Worm (Caenorhabditis elegans) whole organism, L4 larva: ENCODE data around the gene ZK632.12.

Experiments used
- F10B5.3 ChIP-seq: sonication (generic microtip); optimal IDR thresholded peaks from 2 replicates; lab custom pipeline; 2016; ENCODE audit warnings: mild to moderate bottlenecking, missing genetic modification characterization, missing compliant biosample characterization
- F37D6.2 ChIP-seq: sonication (generic microtip); optimal IDR thresholded peaks from 2 replicates; lab custom pipeline; 2016; ENCODE audit warnings: mild to moderate bottlenecking, missing genetic modification characterization, missing compliant biosample characterization
- F44E2.7 ChIP-seq: fragments of 200-800 bp; sonication (Bioruptor generic); IDR thresholded peaks from 2 replicates; pipeline ENCODE4 v2.1.2; 2022; ENCODE audit warnings: missing genetic modification characterization, missing compliant biosample characterization
- T26A8.4 ChIP-seq: fragments of 200-800 bp; sonication (Bioruptor generic); IDR thresholded peaks from 2 replicates; pipeline ENCODE4 v1.3.6; 2022; ENCODE audit warnings: missing genetic modification characterization, missing compliant biosample characterization
- Y5F2A.4 ChIP-seq: fragments of 200-800 bp; sonication (Bioruptor generic); optimal IDR thresholded peaks from 2 replicates; lab custom pipeline; 2018; ENCODE audit warnings: mild to moderate bottlenecking, missing genetic modification characterization, missing compliant biosample characterization
- ZK546.5 ChIP-seq, 2 experiments: sonication (generic microtip); optimal IDR thresholded peaks; 2 replicates each; lab custom pipeline; 2017; ENCODE audit warnings: missing biosample characterization in 2 of 2, missing genetic modification characterization in 2 of 2
- arid-1 ChIP-seq: fragments of 200-800 bp; sonication (Bioruptor generic); conservative IDR thresholded peaks from 2 replicates; pipeline ENCODE4 v1.3.6; 2022; ENCODE audit warnings: missing genetic modification reagents, missing genetic modification characterization, missing compliant biosample characterization
- ceh-82 ChIP-seq: sonication (generic microtip); optimal IDR thresholded peaks from 2 replicates; lab custom pipeline; 2017; ENCODE audit warnings: missing biosample characterization, missing genetic modification characterization
- daf-8 ChIP-seq: fragments of 200-800 bp; sonication (Bioruptor generic); IDR thresholded peaks from 2 replicates; pipeline ENCODE4 v1.3.6; 2022; ENCODE audit warnings: missing genetic modification characterization, missing compliant biosample characterization
- dmd-6 ChIP-seq: fragments of 200-800 bp; sonication (Bioruptor generic); IDR thresholded peaks from 2 replicates; pipeline ENCODE4 v1.3.6; 2022; ENCODE audit warnings: missing genetic modification reagents, missing genetic modification characterization, missing compliant biosample characterization
- dpl-1 ChIP-seq: fragments of 150-350 bp; optimal IDR thresholded peaks from 2 replicates; lab custom pipeline; 2014; ENCODE audit warnings: missing biosample characterization, missing genetic modification reagents, missing genetic modification characterization
- duxl-1 ChIP-seq: sonication (generic microtip); optimal IDR thresholded peaks from 2 replicates; lab custom pipeline; 2016; ENCODE audit warnings: mild to moderate bottlenecking, missing genetic modification characterization, moderate library complexity, missing compliant biosample characterization; ENCODE audit not compliant: poor library complexity
- dve-1 ChIP-seq: sonication (generic microtip); optimal IDR thresholded peaks from 2 replicates; lab custom pipeline; 2017; ENCODE audit warnings: antibody characterized with exemption, mild to moderate bottlenecking, missing genetic modification characterization, missing compliant biosample characterization; ENCODE audit not compliant: insufficient read depth
- egl-43 ChIP-seq: fragments of 200-800 bp; sonication (Bioruptor generic); IDR thresholded peaks from 2 replicates; pipeline ENCODE4 v1.3.6; 2022; ENCODE audit warnings: missing genetic modification reagents, missing genetic modification characterization, missing compliant biosample characterization
- gei-8 ChIP-seq: fragments of 200-800 bp; sonication (Bioruptor generic); optimal IDR thresholded peaks from 2 replicates; lab custom pipeline; 2018; ENCODE audit warnings: mild to moderate bottlenecking, missing genetic modification characterization, missing compliant biosample characterization
- hlh-11 ChIP-seq: fragments of 200-800 bp; sonication (Bioruptor generic); optimal IDR thresholded peaks from 2 replicates; lab custom pipeline; 2018; ENCODE audit warnings: mild to moderate bottlenecking, missing genetic modification characterization, missing compliant biosample characterization
- hlh-30 ChIP-seq: sonication (generic microtip); optimal IDR thresholded peaks from 2 replicates; lab custom pipeline; 2017; ENCODE audit warnings: antibody characterized with exemption, mild to moderate bottlenecking, missing genetic modification characterization, missing compliant biosample characterization; ENCODE audit not compliant: insufficient read depth
- jun-1 ChIP-seq: fragments of 150-350 bp; optimal IDR thresholded peaks from 2 replicates; lab custom pipeline; 2014; ENCODE audit warnings: missing biosample characterization, missing genetic modification reagents, missing genetic modification characterization
- lim-7 ChIP-seq: fragments of 200-800 bp; sonication (Bioruptor generic); IDR thresholded peaks from 2 replicates; pipeline ENCODE4 v1.3.6; 2022; ENCODE audit warnings: missing genetic modification characterization, missing compliant biosample characterization
- lin-1 ChIP-seq: fragments of 200-800 bp; sonication (Bioruptor generic); IDR thresholded peaks from 2 replicates; pipeline ENCODE4 v1.3.6; 2022; ENCODE audit warnings: missing genetic modification reagents, missing genetic modification characterization, missing compliant biosample characterization
- lin-13 ChIP-seq: fragments of 150-350 bp; optimal IDR thresholded peaks from 2 replicates; lab custom pipeline; 2014; ENCODE audit warnings: missing biosample characterization, missing genetic modification reagents, missing genetic modification characterization
- lin-15B ChIP-seq: fragments of 150-350 bp; sonication (generic microtip); optimal IDR thresholded peaks from 3 replicates; lab custom pipeline; 2014; ENCODE audit warnings: missing biosample characterization, missing genetic modification characterization
- lin-29 ChIP-seq: fragments of 200-800 bp; sonication (Bioruptor generic); IDR thresholded peaks from 2 replicates; pipeline ENCODE4 v1.3.6; 2022; ENCODE audit warnings: missing genetic modification reagents, missing genetic modification characterization, missing compliant biosample characterization
- madf-5 ChIP-seq, 2 experiments: fragments of 200-800 bp; sonication (Bioruptor generic); IDR thresholded peaks; 2 replicates each; pipeline ENCODE4 v1.3.6; 2022; ENCODE audit warnings: missing compliant biosample characterization in 2 of 2, missing genetic modification characterization in 2 of 2
- madf-9 ChIP-seq: fragments of 200-800 bp; sonication (Bioruptor generic); conservative IDR thresholded peaks from 2 replicates; pipeline ENCODE4 v1.3.6; 2022; ENCODE audit warnings: missing genetic modification reagents, missing genetic modification characterization, missing compliant biosample characterization
- mdl-1 ChIP-seq, 2 experiments: fragments of 150-350 bp in 1 of 2; sonication (generic microtip) in 1 of 2; optimal IDR thresholded peaks; 2 replicates each; lab custom pipeline; 2014 to 2017; ENCODE audit warnings: missing biosample characterization in 2 of 2, missing genetic modification characterization in 2 of 2
- mep-1 ChIP-seq: fragments of 150-350 bp; sonication (generic microtip); optimal IDR thresholded peaks from 3 replicates; lab custom pipeline; 2014; ENCODE audit warnings: missing biosample characterization, missing genetic modification characterization
- mes-2 ChIP-seq: sonication (generic microtip); optimal IDR thresholded peaks from 2 replicates; lab custom pipeline; 2016; ENCODE audit warnings: missing genotype, mild to moderate bottlenecking, missing genetic modification characterization, missing compliant biosample characterization; ENCODE audit not compliant: poor library complexity, severe bottlenecking
- mxl-3 ChIP-seq: fragments of 200-800 bp; sonication (Bioruptor generic); optimal IDR thresholded peaks from 2 replicates; lab custom pipeline; 2018; ENCODE audit warnings: mild to moderate bottlenecking, missing genetic modification characterization, missing compliant biosample characterization
- nhr-11 ChIP-seq: fragments of 150-350 bp; optimal IDR thresholded peaks from 2 replicates; lab custom pipeline; 2014; ENCODE audit warnings: missing biosample characterization, missing genetic modification characterization
- nhr-111 ChIP-seq: fragments of 200-800 bp; sonication (Bioruptor generic); optimal IDR thresholded peaks from 2 replicates; lab custom pipeline; 2018; ENCODE audit warnings: mild to moderate bottlenecking, missing genetic modification characterization, missing compliant biosample characterization
- nhr-25 ChIP-seq: sonication (generic microtip); optimal IDR thresholded peaks from 2 replicates; lab custom pipeline; 2017; ENCODE audit warnings: missing genetic modification characterization, mild to moderate bottlenecking, missing compliant biosample characterization, antibody characterized with exemption, moderate library complexity, borderline replicate concordance; ENCODE audit not compliant: insufficient read depth
- pha-4 ChIP-seq, 2 experiments: fragments of 150-350 bp in 1 of 2; fragments of 200-800 bp in 1 of 2; sonication (Bioruptor generic) in 1 of 2; IDR thresholded peaks in 1 of 2; optimal IDR thresholded peaks in 1 of 2; 2 replicates each; pipeline versions ENCODE4 v1.3.6 to Lab custom; 2014 to 2022; ENCODE audit warnings: missing genetic modification characterization in 2 of 2, missing genetic modification reagents in 2 of 2, missing biosample characterization in 1 of 2, missing compliant biosample characterization in 1 of 2
- rbr-2 ChIP-seq: sonication (generic microtip); optimal IDR thresholded peaks from 2 replicates; lab custom pipeline; 2016; ENCODE audit warnings: missing genotype, missing genetic modification characterization, missing compliant biosample characterization
- set-16 ChIP-seq: fragments of 200-800 bp; sonication (Bioruptor generic); IDR thresholded peaks from 2 replicates; pipeline ENCODE4 v1.3.6; 2022; ENCODE audit warnings: missing genetic modification reagents, missing genetic modification characterization, missing compliant biosample characterization
- snpc-4 ChIP-seq: fragments of 150-350 bp; optimal IDR thresholded peaks from 2 replicates; lab custom pipeline; 2014; ENCODE audit warnings: missing biosample characterization, missing genetic modification characterization
- spr-1 ChIP-seq: sonication (generic microtip); optimal IDR thresholded peaks from 2 replicates; lab custom pipeline; 2016; ENCODE audit warnings: mild to moderate bottlenecking, missing genetic modification characterization, missing compliant biosample characterization
- unc-130 ChIP-seq: sonication (generic microtip); optimal IDR thresholded peaks from 2 replicates; lab custom pipeline; 2016; ENCODE audit warnings: missing genetic modification reagents, missing genetic modification characterization, missing compliant biosample characterization
- unc-39 ChIP-seq: sonication (generic microtip); optimal IDR thresholded peaks from 2 replicates; lab custom pipeline; 2017; ENCODE audit warnings: missing biosample characterization, missing genetic modification characterization
- unc-62 ChIP-seq, 3 experiments: fragments of 150-350 bp in 1 of 3; sonication (generic microtip); optimal IDR thresholded peaks in 2 of 3; peaks in 1 of 3; 1 replicate in 1 of 3; 2 replicates in 2 of 3; lab custom pipeline; 2014 to 2017; ENCODE audit warnings: missing biosample characterization in 3 of 3, missing genetic modification characterization in 3 of 3, missing genetic modification reagents in 3 of 3, missing genotype in 1 of 3
- vab-7 ChIP-seq: fragments of 200-800 bp; sonication (Bioruptor generic); IDR thresholded peaks from 2 replicates; pipeline ENCODE4 v1.3.6; 2022; ENCODE audit warnings: missing genetic modification reagents, missing genetic modification characterization, missing compliant biosample characterization
- zag-1 ChIP-seq: fragments of 150-350 bp; optimal IDR thresholded peaks from 2 replicates; lab custom pipeline; 2014; ENCODE audit warnings: missing biosample characterization, missing genetic modification characterization
- zfp-2 ChIP-seq: sonication (generic microtip); optimal IDR thresholded peaks from 2 replicates; lab custom pipeline; 2016; ENCODE audit warnings: mild to moderate bottlenecking, missing genetic modification characterization, missing compliant biosample characterization
- ztf-11 ChIP-seq: fragments of 150-350 bp; optimal IDR thresholded peaks from 2 replicates; lab custom pipeline; 2014; ENCODE audit warnings: missing biosample characterization, missing genetic modification characterization

ZK632.12 gene

DNA sequence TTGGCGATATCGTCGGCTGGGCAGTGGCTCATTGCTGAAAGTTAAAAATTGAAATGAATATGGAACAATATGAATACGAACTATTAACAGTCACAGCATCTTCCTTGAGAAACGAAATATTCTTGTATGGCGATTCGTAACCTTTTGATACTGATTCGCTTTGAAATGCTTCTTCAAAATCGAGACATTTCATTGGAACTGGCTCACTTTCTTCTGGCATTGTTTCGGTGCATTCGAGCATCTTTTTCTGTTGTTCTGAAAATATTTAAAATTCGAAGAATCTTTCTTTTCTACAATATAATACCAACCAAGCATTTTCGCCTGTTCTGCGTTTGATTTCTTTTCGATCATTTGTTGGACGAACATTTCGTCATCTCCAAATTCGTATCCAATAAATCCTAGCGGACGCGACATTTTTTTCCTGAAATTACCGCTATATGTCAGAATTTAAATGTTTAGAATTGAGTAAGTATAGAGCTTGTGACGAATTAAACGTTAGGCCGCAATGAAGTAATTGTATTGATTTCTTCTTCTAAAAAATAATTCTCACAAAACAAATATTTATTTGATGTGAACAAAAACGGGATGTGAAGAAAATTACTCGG lies 6.2 kb upstream of the ZK632.12 start, which contains the start of gene lin-52 (continued):
- TF ChIP-seq vab-7 (GFP tag; lab: Robert Waterston, UW) (no peak), madf-9 (no peak), hlh-30 (tag; lab: Kevin White, UChicago) (peak; percentile 1), ZK546.5 (tag; optimal IDR thresholded peaks at IDR 0.05; lab: Kevin White, UChicago) (no peak), mdl-1 (tag; optimal IDR thresholded peaks at IDR 0.05; lab: Kevin White, UChicago) (no peak), lin-1 (GFP tag; lab: Robert Waterston, UW) (0 out of 2 replicates have a peak, but pooled peaks have one; percentile 30), lin-29 (GFP tag; lab: Robert Waterston, UW) (no peak)

DNA sequence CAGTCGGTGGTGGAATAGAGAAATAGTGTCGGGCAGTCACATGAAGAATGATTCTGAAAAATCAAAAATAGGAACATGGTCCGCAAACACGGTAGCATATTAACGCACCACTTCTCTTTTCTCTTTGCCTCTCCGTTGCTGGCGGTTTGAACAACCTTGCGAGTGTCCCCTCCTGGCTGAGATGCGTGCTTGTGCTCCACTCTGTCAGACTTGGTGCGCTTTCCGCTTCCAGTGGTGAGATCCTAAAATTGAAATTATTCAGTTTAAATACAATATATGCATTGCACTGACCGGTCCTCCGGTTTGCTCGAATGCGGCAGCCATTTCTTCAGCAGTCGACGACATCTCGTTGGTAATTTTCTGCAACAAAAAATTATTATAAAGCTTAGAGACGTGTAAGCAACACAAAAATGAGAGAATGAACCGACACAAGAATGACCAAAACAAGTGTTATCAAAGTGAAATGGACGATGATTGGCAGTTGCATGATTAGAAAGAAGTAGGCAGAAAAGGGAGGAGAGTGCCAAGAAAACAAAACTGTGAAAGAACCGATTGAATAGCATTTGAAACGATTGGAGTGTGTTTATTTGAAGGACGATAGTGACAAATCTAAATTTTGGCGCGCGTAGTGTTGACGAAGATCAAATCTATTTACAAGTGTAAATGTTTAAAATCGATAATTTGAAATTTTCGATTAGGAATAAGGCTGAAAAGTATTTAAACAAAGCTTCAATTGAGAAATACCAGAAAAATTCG lies 5.4 kb upstream of the ZK632.12 start, which contains the start of gene ZK632.9:
Gene ZK632.9 (minus strand): TSS at position 360 of the 756 bp plus-strand sequence.
- TF ChIP-seq mep-1 (tag; lab: Kevin White, UChicago) = no peak
- TF ChIP-seq unc-62 (GFP tag; optimal IDR thresholded peaks at IDR 0.05 in 1 of 2; lab: Kevin White, UChicago) = peak in 1 of 2 experiments; percentile 56
- no peak for TF ChIP-seq unc-62 (tag; optimal IDR thresholded peaks at IDR 0.05; lab: Kevin White, UChicago)
- no peak for TF ChIP-seq lim-7
- no peak for TF ChIP-seq rbr-2
- TF ChIP-seq hlh-30 (tag; lab: Kevin White, UChicago) = no peak
- no peak for TF ChIP-seq lin-29 (GFP tag; lab: Robert Waterston, UW)
- peak; percentile 33 for TF ChIP-seq mes-2 (tag; lab: Kevin White, UChicago)
- TF ChIP-seq lin-13 (GFP tag; lab: Kevin White, UChicago) = no peak
- TF ChIP-seq nhr-111 = no peak
- TF ChIP-seq pha-4 (GFP tag; IDR thresholded peaks at IDR 0.05; lab: Robert Waterston, UW) = 0 out of 2 replicates have a peak, but pooled peaks have one; percentile 32
- no peak for TF ChIP-seq pha-4 (tag; optimal IDR thresholded peaks at IDR 0.05; lab: Kevin White, UChicago)
- TF ChIP-seq gei-8 (GFP tag; lab: Kevin White, UChicago) = no peak
- no peak for TF ChIP-seq F44E2.7 (GFP tag; lab: Robert Waterston, UW)
- no peak for TF ChIP-seq jun-1 (tag; lab: Kevin White, UChicago)
- no peak for TF ChIP-seq nhr-25 (tag; lab: Kevin White, UChicago)
- no peak for TF ChIP-seq vab-7 (GFP tag; lab: Robert Waterston, UW)
- TF ChIP-seq ceh-82 = no peak
- no peak for TF ChIP-seq spr-1
- TF ChIP-seq dmd-6 = peak; percentile 48
- TF ChIP-seq lin-1 (GFP tag; lab: Robert Waterston, UW) = no peak
- no peak for TF ChIP-seq zfp-2 (tag; lab: Kevin White, UChicago)
- TF ChIP-seq ztf-11 (tag; lab: Kevin White, UChicago) = no peak
- TF ChIP-seq Y5F2A.4 (GFP tag; lab: Kevin White, UChicago) = no peak
- TF ChIP-seq lin-15B (tag; lab: Kevin White, UChicago) = no peak
- no peak for TF ChIP-seq arid-1 (GFP tag; lab: Robert Waterston, UW)
- peak; percentile 41 for TF ChIP-seq hlh-11 (tag; lab: Kevin White, UChicago)
- no peak for TF ChIP-seq nhr-11 (tag; lab: Kevin White, UChicago)
- TF ChIP-seq daf-8 (GFP tag; lab: Robert Waterston, UW) = no peak
- no peak for TF ChIP-seq ZK546.5 (tag; optimal IDR thresholded peaks at IDR 0.05; lab: Kevin White, UChicago)
- 0 out of 2 replicates have a peak, but pooled peaks have one; percentile 16 for TF ChIP-seq set-16 (GFP tag; lab: Robert Waterston, UW)
- TF ChIP-seq egl-43 (GFP tag; lab: Robert Waterston, UW) = peak; percentile 54
- TF ChIP-seq snpc-4 = no peak
- no peak for TF ChIP-seq duxl-1 (tag; lab: Kevin White, UChicago)
- TF ChIP-seq dve-1 = peak; percentile 54
- peak; percentile 10 for TF ChIP-seq dpl-1
- TF ChIP-seq F37D6.2 (tag; lab: Kevin White, UChicago) = no peak
- no peak for TF ChIP-seq zag-1 (tag; lab: Kevin White, UChicago)
- no peak for TF ChIP-seq unc-39 (tag; lab: Kevin White, UChicago)
- TF ChIP-seq mxl-3 (GFP tag; lab: Kevin White, UChicago) = no peak
- TF ChIP-seq F10B5.3 = no peak
- TF ChIP-seq madf-5 (GFP tag; IDR thresholded peaks at IDR 0.05; lab: Robert Waterston, UW) = no peak
- no peak for TF ChIP-seq unc-130 (GFP tag; lab: Kevin White, UChicago)
- TF ChIP-seq T26A8.4 = peak; percentile 41; the same call in 1 of the 2 replicates
